Fruit fly (Drosophila melanogaster): ENCODE measurements around the gene CG13786.

CG13786 gene

dm6 chr2L:7281430-7281829, 28.6 kb upstream of the CG13786 start (continued):
- TF ChIP-seq seq (GFP tag; IDR thresholded peaks at IDR 0.05) (no peak), cato (GFP tag; optimal IDR thresholded peaks at IDR 0.05; ENCODE audit: borderline replicate concordance) (peak; percentile 51), gcm (GFP tag; optimal IDR thresholded peaks at IDR 0.05) (no peak), CG11560 (tag; IDR thresholded peaks at IDR 0.05) (0 out of 3 replicates have a peak, but pooled peaks have one; percentile 14), CG1832 (GFP tag; optimal IDR thresholded peaks at IDR 0.05) (no peak), CG2129 (GFP tag; IDR thresholded peaks at IDR 0.05; ENCODE audit: partially characterized antibody) (no peak), CG14441 (GFP tag; IDR thresholded peaks at IDR 0.05) (peak; percentile 57), CG9932 (GFP tag; IDR thresholded peaks at IDR 0.05) (peak; percentile 83), Fer1 (GFP tag; optimal IDR thresholded peaks at IDR 0.05) (peak; percentile 18), hb (GFP tag; IDR thresholded peaks at IDR 0.05; ENCODE audit: partially characterized antibody) (no peak), Opbp (GFP tag; IDR thresholded peaks at IDR 0.05; ENCODE audit: partially characterized antibody) (peak; percentile 28; the same call in 1 of the 3 replicates), CG32532 (GFP tag; IDR thresholded peaks at IDR 0.05) (peak; percentile 82), Ravus (GFP tag; IDR thresholded peaks at IDR 0.05) (no peak), ash1 (GFP tag; optimal IDR thresholded peaks at IDR 0.05) (peak; percentile 8), Fer3 (tag; optimal IDR thresholded peaks at IDR 0.05) (peak; percentile 46), CG13624 (GFP tag; optimal IDR thresholded peaks at IDR 0.05) (peak; percentile 39), Ets65A (GFP tag) (peak; percentile 99), Atf-2 (GFP tag; optimal IDR thresholded peaks at IDR 0.05) (peak; percentile 44), vnd (GFP tag; IDR thresholded peaks at IDR 0.05; ENCODE audit: partially characterized antibody) (no peak), wek (GFP tag; optimal IDR thresholded peaks at IDR 0.05) (no peak), danr (GFP tag; IDR thresholded peaks at IDR 0.05) (0 out of 2 replicates have a peak, but pooled peaks have one; percentile 22), ems (GFP tag; optimal IDR thresholded peaks at IDR 0.05) (peak; percentile 46), Jarid2 (GFP tag; optimal IDR thresholded peaks at IDR 0.05) (peak; percentile 75), CG10366 (GFP tag; IDR thresholded peaks at IDR 0.05) (peak; percentile 63), CG15514 (GFP tag; optimal IDR thresholded peaks at IDR 0.05) (peak; percentile 32), CG12104 (GFP tag; optimal IDR thresholded peaks at IDR 0.05) (peak; percentile 33), kah (GFP tag; optimal IDR thresholded peaks at IDR 0.05) (no peak), Elba2 (GFP tag; optimal IDR thresholded peaks at IDR 0.05) (no peak), lov (optimal IDR thresholded peaks at IDR 0.05) (no peak), lov (GFP tag; IDR thresholded peaks at IDR 0.05) (no peak), pan (optimal IDR thresholded peaks at IDR 0.05) (no peak), pan (GFP tag; optimal IDR thresholded peaks at IDR 0.05 in 1 of 2, IDR thresholded peaks at IDR 0.05 in 1 of 2) (peak in 1 of 2 experiments; percentile 40), lola (GFP tag; optimal IDR thresholded peaks at IDR 0.05) (peak in 1 of 3 experiments; percentile 24), Meics (GFP tag; optimal IDR thresholded peaks at IDR 0.05) (peak; percentile 48), Hr78 (GFP tag; optimal IDR thresholded peaks at IDR 0.05) (no peak), kay (GFP tag; optimal IDR thresholded peaks at IDR 0.05) (peak; percentile 12), crp (GFP tag; optimal IDR thresholded peaks at IDR 0.05) (no peak), ATbp (GFP tag; optimal IDR thresholded peaks at IDR 0.05) (no peak), run (tag; optimal IDR thresholded peaks at IDR 0.05) (no peak), CG3163 (GFP tag; optimal IDR thresholded peaks at IDR 0.05) (peak; percentile 10), CG2678 (tag; optimal IDR thresholded peaks at IDR 0.05) (peak; percentile 35), Side (GFP tag; optimal IDR thresholded peaks at IDR 0.05) (peak; percentile 25), pum (GFP tag; optimal IDR thresholded peaks at IDR 0.05) (peak; percentile 47), al (GFP tag; IDR thresholded peaks at IDR 0.05) (0 out of 2 replicates have a peak, but pooled peaks have one; percentile 30), NfI (GFP tag; optimal IDR thresholded peaks at IDR 0.05) (peak; percentile 66), so (GFP tag; IDR thresholded peaks at IDR 0.05) (no peak), HLHmδ (GFP tag; optimal IDR thresholded peaks at IDR 0.05) (no peak), Sry-δ (GFP tag; optimal IDR thresholded peaks at IDR 0.05) (peak; percentile 20), Taf1 (GFP tag; IDR thresholded peaks at IDR 0.05) (no peak), Nf-YC (tag; optimal IDR thresholded peaks at IDR 0.05) (peak; percentile 43)
